Worm (Caenorhabditis elegans) whole organism, L1 larva: ENCODE data around the gene T26H5.9.
A peak's percentile ranks its signal among the peaks of the same experiment; 100 is the strongest.

Experiments used
- C16A3.4 ChIP-seq: fragments of 150-350 bp; optimal IDR thresholded peaks from 2 replicates; lab custom pipeline; 2014; ENCODE audit warnings: missing biosample characterization, missing genetic modification characterization
- F16B12.6 ChIP-seq: fragments of 150-350 bp; optimal IDR thresholded peaks from 2 replicates; lab custom pipeline; 2014; ENCODE audit warnings: missing biosample characterization, missing genetic modification characterization
- Y116A8C.19 ChIP-seq: sonication (generic microtip); optimal IDR thresholded peaks from 2 replicates; lab custom pipeline; 2016; ENCODE audit warnings: missing compliant biosample characterization, missing genetic modification characterization, borderline replicate concordance
- aha-1 ChIP-seq: fragments of 150-350 bp; optimal IDR thresholded peaks from 2 replicates; lab custom pipeline; 2014; ENCODE audit warnings: missing biosample characterization, missing genetic modification characterization
- alr-1 ChIP-seq: fragments of 200-800 bp; sonication (Bioruptor generic); optimal IDR thresholded peaks from 2 replicates; lab custom pipeline; 2018; ENCODE audit warnings: borderline replicate concordance, mild to moderate bottlenecking, missing genetic modification characterization, missing compliant biosample characterization
- blmp-1 ChIP-seq: fragments of 150-350 bp; optimal IDR thresholded peaks from 2 replicates; lab custom pipeline; 2014; ENCODE audit warnings: missing biosample characterization, missing genetic modification characterization
- ceh-63 ChIP-seq: fragments of 200-800 bp; sonication (Bioruptor generic); optimal IDR thresholded peaks from 2 replicates; lab custom pipeline; 2018; ENCODE audit warnings: mild to moderate bottlenecking, missing genetic modification characterization, missing compliant biosample characterization
- ceh-90 ChIP-seq: sonication (generic microtip); optimal IDR thresholded peaks from 2 replicates; lab custom pipeline; 2016; ENCODE audit warnings: missing genetic modification characterization, missing compliant biosample characterization
- dsc-1 ChIP-seq: sonication (generic microtip); optimal IDR thresholded peaks from 2 replicates; lab custom pipeline; 2016; ENCODE audit warnings: mild to moderate bottlenecking, missing genetic modification characterization, missing compliant biosample characterization
- efl-3 ChIP-seq: fragments of 200-800 bp; sonication (Bioruptor generic); optimal IDR thresholded peaks from 2 replicates; lab custom pipeline; 2018; ENCODE audit warnings: mild to moderate bottlenecking, missing genetic modification characterization, missing compliant biosample characterization
- egl-13 ChIP-seq: sonication (generic microtip); optimal IDR thresholded peaks from 2 replicates; lab custom pipeline; 2016; ENCODE audit warnings: missing genotype, missing genetic modification reagents, missing genetic modification characterization, missing compliant biosample characterization
- elt-3 ChIP-seq, 6 experiments: fragments of 150-350 bp in 1 of 6; sonication (generic microtip); optimal IDR thresholded peaks; 2 replicates each; lab custom pipeline; 2017 to 2018; ENCODE audit warnings: missing biosample characterization in 6 of 6, missing genetic modification characterization in 6 of 6, inconsistent platforms in 1 of 6
- ets-5 ChIP-seq: fragments of 200-800 bp; sonication (Bioruptor generic); IDR thresholded peaks from 2 replicates; pipeline ENCODE4 v1.3.6; 2022; ENCODE audit warnings: missing genetic modification characterization, missing compliant biosample characterization
- fkh-10 ChIP-seq: sonication (generic microtip); optimal IDR thresholded peaks from 2 replicates; lab custom pipeline; 2017; ENCODE audit warnings: missing biosample characterization, missing genetic modification reagents, missing genetic modification characterization
- fkh-8 ChIP-seq: sonication (generic microtip); optimal IDR thresholded peaks from 2 replicates; lab custom pipeline; 2016; ENCODE audit warnings: mild to moderate bottlenecking, missing genetic modification characterization, missing compliant biosample characterization
- grh-1 ChIP-seq: fragments of 200-800 bp; sonication (Bioruptor generic); IDR thresholded peaks from 2 replicates; pipeline ENCODE4 v1.3.6; 2022; ENCODE audit warnings: missing genetic modification reagents, missing genetic modification characterization, missing compliant biosample characterization
- hpl-2 ChIP-seq: fragments of 150-350 bp; optimal IDR thresholded peaks from 2 replicates; lab custom pipeline; 2014; ENCODE audit warnings: missing biosample characterization, missing genetic modification reagents, missing genetic modification characterization
- irx-1 ChIP-seq: sonication (generic microtip); optimal IDR thresholded peaks from 2 replicates; lab custom pipeline; 2016; ENCODE audit warnings: missing genetic modification characterization, missing compliant biosample characterization
- isw-1 ChIP-seq: fragments of 200-800 bp; sonication (Bioruptor generic); IDR thresholded peaks from 2 replicates; pipeline ENCODE4 v1.3.6; 2022; ENCODE audit warnings: missing genetic modification characterization, missing compliant biosample characterization
- jun-1 ChIP-seq: fragments of 150-350 bp; optimal IDR thresholded peaks from 2 replicates; lab custom pipeline; 2014; ENCODE audit warnings: missing biosample characterization, missing genetic modification reagents, missing genetic modification characterization
- lin-35 ChIP-seq, 2 experiments: fragments of 150-350 bp; optimal IDR thresholded peaks; 2 replicates each; lab custom pipeline; 2014; ENCODE audit warnings: missing biosample characterization in 2 of 2, missing genetic modification characterization in 2 of 2, missing genetic modification reagents in 2 of 2
- lir-3 ChIP-seq: sonication (generic microtip); optimal IDR thresholded peaks from 2 replicates; lab custom pipeline; 2016; ENCODE audit warnings: mild to moderate bottlenecking, missing genetic modification characterization, moderate library complexity, missing compliant biosample characterization; ENCODE audit not compliant: poor library complexity
- lsy-2 ChIP-seq, 2 experiments: fragments of 150-350 bp; optimal IDR thresholded peaks; 2 replicates each; lab custom pipeline; 2014; ENCODE audit warnings: missing biosample characterization in 2 of 2, missing genetic modification characterization in 2 of 2
- mab-9 ChIP-seq: fragments of 200-800 bp; sonication (Bioruptor generic); IDR thresholded peaks from 2 replicates; pipeline ENCODE4 v1.3.6; 2022; ENCODE audit warnings: missing genetic modification reagents, missing genetic modification characterization, missing compliant biosample characterization
- mdl-1 ChIP-seq, 2 experiments: fragments of 150-350 bp; optimal IDR thresholded peaks; 2 replicates each; lab custom pipeline; 2014 to 2017; ENCODE audit warnings: missing biosample characterization in 2 of 2, missing genetic modification characterization in 2 of 2, inconsistent platforms in 1 of 2
- mep-1 ChIP-seq: fragments of 150-350 bp; optimal IDR thresholded peaks from 2 replicates; lab custom pipeline; 2014; ENCODE audit warnings: missing biosample characterization, missing genetic modification characterization
- nhr-19 ChIP-seq: fragments of 200-800 bp; sonication (Bioruptor generic); conservative IDR thresholded peaks from 2 replicates; pipeline ENCODE4 v1.3.6; 2022; ENCODE audit warnings: missing genetic modification characterization, missing compliant biosample characterization
- nhr-20 ChIP-seq: sonication (generic microtip); optimal IDR thresholded peaks from 2 replicates; lab custom pipeline; 2016; ENCODE audit warnings: mild to moderate bottlenecking, missing genetic modification characterization, missing compliant biosample characterization
- nhr-237 ChIP-seq: fragments of 150-350 bp; optimal IDR thresholded peaks from 2 replicates; lab custom pipeline; 2014; ENCODE audit warnings: missing biosample characterization, missing genetic modification characterization
- nhr-47 ChIP-seq: sonication (generic microtip); optimal IDR thresholded peaks from 2 replicates; lab custom pipeline; 2016; ENCODE audit warnings: mild to moderate bottlenecking, missing genetic modification characterization, moderate library complexity, missing compliant biosample characterization
- nhr-77 ChIP-seq: fragments of 150-350 bp; optimal IDR thresholded peaks from 2 replicates; lab custom pipeline; 2014; ENCODE audit warnings: missing biosample characterization, missing genetic modification characterization
- nhr-85 ChIP-seq: sonication (generic microtip); peaks from one replicate; lab custom pipeline; 2016; ENCODE audit warnings: missing genetic modification characterization, inconsistent platforms, missing compliant biosample characterization
- nhr-90 ChIP-seq: sonication (generic microtip); optimal IDR thresholded peaks from 2 replicates; lab custom pipeline; 2016; ENCODE audit warnings: mild to moderate bottlenecking, missing genetic modification characterization, missing compliant biosample characterization; ENCODE audit not compliant: poor library complexity
- rnt-1 ChIP-seq: sonication (generic microtip); optimal IDR thresholded peaks from 2 replicates; lab custom pipeline; 2016; ENCODE audit warnings: mild to moderate bottlenecking, missing genetic modification characterization, moderate library complexity, missing compliant biosample characterization
- skn-1 ChIP-seq: fragments of 150-350 bp; optimal IDR thresholded peaks from 2 replicates; lab custom pipeline; 2014; ENCODE audit warnings: missing biosample characterization, missing genetic modification characterization
- snpc-4 ChIP-seq: fragments of 150-350 bp; optimal IDR thresholded peaks from 2 replicates; lab custom pipeline; 2014; ENCODE audit warnings: missing biosample characterization, missing genetic modification characterization
- snu-23 ChIP-seq: sonication (generic microtip); optimal IDR thresholded peaks from 2 replicates; lab custom pipeline; 2016; ENCODE audit warnings: missing genetic modification characterization, missing compliant biosample characterization
- sox-4 ChIP-seq: sonication (generic microtip); optimal IDR thresholded peaks from 2 replicates; lab custom pipeline; 2016; ENCODE audit warnings: missing genetic modification characterization, missing compliant biosample characterization
- sup-37 ChIP-seq: fragments of 200-800 bp; sonication (Bioruptor generic); optimal IDR thresholded peaks from 2 replicates; lab custom pipeline; 2018; ENCODE audit warnings: mild to moderate bottlenecking, missing genetic modification characterization, missing compliant biosample characterization
- swsn-7 ChIP-seq: sonication (generic microtip); optimal IDR thresholded peaks from 2 replicates; lab custom pipeline; 2016; ENCODE audit warnings: missing genetic modification characterization, missing compliant biosample characterization
- tbx-2 ChIP-seq: sonication (generic microtip); optimal IDR thresholded peaks from 2 replicates; lab custom pipeline; 2016; ENCODE audit warnings: missing genetic modification characterization, missing compliant biosample characterization
- unc-62 ChIP-seq: fragments of 150-350 bp; optimal IDR thresholded peaks from 2 replicates; lab custom pipeline; 2014; ENCODE audit warnings: missing biosample characterization, missing genetic modification reagents, missing genetic modification characterization
- unc-86 ChIP-seq: sonication (generic microtip); optimal IDR thresholded peaks from 2 replicates; lab custom pipeline; 2016; ENCODE audit warnings: missing genetic modification characterization, missing compliant biosample characterization
- xbp-1 ChIP-seq: sonication (generic microtip); optimal IDR thresholded peaks from 2 replicates; lab custom pipeline; 2016; ENCODE audit warnings: missing genetic modification characterization, missing compliant biosample characterization
- ztf-11 ChIP-seq, 2 experiments: sonication (generic microtip); optimal IDR thresholded peaks; 2 replicates each; lab custom pipeline; 2016 to 2017; ENCODE audit warnings: missing genetic modification characterization in 2 of 2, missing biosample characterization in 1 of 2, missing compliant biosample characterization in 1 of 2
- ztf-4 ChIP-seq: fragments of 150-350 bp; optimal IDR thresholded peaks from 2 replicates; lab custom pipeline; 2014; ENCODE audit warnings: missing biosample characterization, missing genetic modification characterization

The T26H5.9 gene

DNA sequence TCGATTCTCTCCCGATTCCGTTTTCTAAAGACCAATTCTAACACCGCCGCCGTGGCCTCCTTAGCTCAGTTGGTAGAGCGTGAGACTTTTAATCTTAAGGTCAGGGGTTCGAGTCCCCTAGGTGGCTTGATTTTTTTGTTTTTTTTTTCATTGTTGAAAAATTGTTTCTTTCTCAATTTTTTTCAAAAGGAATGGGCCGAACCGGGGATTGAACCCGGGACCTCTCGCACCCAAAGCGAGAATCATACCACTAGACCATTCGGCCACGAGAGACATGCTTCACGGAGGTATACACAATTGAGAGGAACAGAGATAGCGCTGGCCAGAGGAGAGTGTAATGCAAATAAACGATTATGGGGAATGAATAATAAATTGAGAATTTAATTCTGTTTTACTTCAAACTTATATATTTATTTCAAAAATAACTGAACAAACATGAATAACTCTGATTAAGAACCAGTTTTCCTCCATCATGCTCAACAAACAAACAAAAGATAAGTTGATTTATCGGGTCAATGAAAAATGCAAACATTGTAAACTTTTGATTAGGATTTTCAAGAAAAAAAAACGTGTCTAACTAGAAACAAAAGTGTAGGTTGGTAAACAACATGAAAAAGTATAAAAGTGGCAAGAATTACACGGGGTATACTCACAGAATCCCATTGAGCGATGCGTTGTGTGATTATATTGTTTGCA, 20.5 kb downstream of the T26H5.9 start, which contains the start of gene pqn-71 (continued):
- TF ChIP-seq lir-3 (peak; percentile 44), F16B12.6 (no peak), alr-1 (tag; lab: Kevin White, UChicago) (no peak), Y116A8C.19 (no peak), tbx-2 (peak; percentile 76), unc-62 (GFP tag; lab: Kevin White, UChicago) (no peak), elt-3 (tag; optimal IDR thresholded peaks at IDR 0.05; lab: Kevin White, UChicago) (peak in 2 of 6 experiments; percentile 45 to 72), fkh-10 (GFP tag; lab: Kevin White, UChicago) (no peak), ets-5 (no peak), unc-86 (tag; lab: Kevin White, UChicago) (peak; percentile 42), xbp-1 (tag; lab: Kevin White, UChicago) (peak; percentile 65), rnt-1 (peak; percentile 56), lsy-2 (tag; optimal IDR thresholded peaks at IDR 0.05; lab: Kevin White, UChicago) (no peak), irx-1 (peak; percentile 74), ztf-11 (tag; optimal IDR thresholded peaks at IDR 0.05; lab: Kevin White, UChicago) (peak in 1 of 2 experiments; percentile 38), snpc-4 (tag; lab: Kevin White, UChicago) (peak; percentile 55), egl-13 (peak; percentile 72), grh-1 (GFP tag; lab: Robert Waterston, UW) (peak; percentile 34; the same call in 1 of the 2 replicates), snu-23 (peak; percentile 90), nhr-77 (tag; lab: Kevin White, UChicago) (peak; percentile 86), nhr-237 (tag; lab: Kevin White, UChicago) (no peak), efl-3 (peak; percentile 22), mep-1 (tag; lab: Kevin White, UChicago) (peak; percentile 88), ceh-90 (tag; lab: Kevin White, UChicago) (peak; percentile 25), blmp-1 (peak; percentile 32), hpl-2 (GFP tag; lab: Kevin White, UChicago) (peak; percentile 79), C16A3.4 (tag; lab: Kevin White, UChicago) (peak; percentile 72), skn-1 (tag; lab: Kevin White, UChicago) (peak; percentile 49), ceh-63 (GFP tag; lab: Kevin White, UChicago) (no peak), sox-4 (tag; lab: Kevin White, UChicago) (peak; percentile 45), fkh-8 (peak; percentile 74), ztf-4 (tag; lab: Kevin White, UChicago) (no peak), nhr-20 (tag; lab: Kevin White, UChicago) (peak; percentile 85), nhr-85 (peak; percentile 86), dsc-1 (tag; lab: Kevin White, UChicago) (peak; percentile 79), nhr-47 (tag; lab: Kevin White, UChicago) (peak; percentile 91), mdl-1 (tag; optimal IDR thresholded peaks at IDR 0.05; lab: Kevin White, UChicago) (peak in 1 of 2 experiments; percentile 51), swsn-7 (peak; percentile 78), sup-37 (GFP tag; lab: Kevin White, UChicago) (peak; percentile 41), jun-1 (tag; lab: Kevin White, UChicago) (peak; percentile 83), lin-35 (GFP tag; optimal IDR thresholded peaks at IDR 0.05; lab: Kevin White, UChicago) (peak; percentile 42 to 75), nhr-19 (GFP tag; lab: Robert Waterston, UW) (peak; percentile 80), nhr-90 (tag; lab: Kevin White, UChicago) (peak; percentile 94), isw-1 (GFP tag; lab: Robert Waterston, UW) (peak; percentile 27), mab-9 (0 out of 2 replicates have a peak, but pooled peaks have one; percentile 8), aha-1 (no peak)
